Fruit fly (Drosophila melanogaster): Measurements from ENCODE around the gene trbd.

trbd gene

DNA sequence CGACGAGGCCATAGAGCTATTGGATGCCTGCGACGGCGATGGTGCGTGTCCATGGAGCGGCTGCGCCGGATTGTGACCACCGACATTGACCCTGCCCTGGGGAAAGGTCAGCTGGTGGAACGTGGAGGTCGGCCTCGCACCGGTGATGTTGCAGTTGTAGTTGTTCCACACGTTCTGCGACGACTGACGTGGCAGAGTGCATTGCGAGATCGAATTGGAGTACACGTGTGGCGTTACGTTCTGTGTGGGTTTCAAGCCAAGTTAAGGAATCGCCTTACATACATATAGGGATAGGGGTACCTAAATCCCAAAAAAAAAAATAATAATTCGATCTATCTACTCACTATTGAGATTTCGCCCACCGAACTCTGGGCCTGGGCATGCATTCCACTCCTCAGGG is 24.3 kb upstream of the trbd start:
- TF ChIP-seq fru (GFP tag; optimal IDR thresholded peaks at IDR 0.05) = no peak
- no peak for TF ChIP-seq sage (GFP tag; optimal IDR thresholded peaks at IDR 0.05)
- TF ChIP-seq Jra (GFP tag; optimal IDR thresholded peaks at IDR 0.05) = no peak
- TF ChIP-seq pan (optimal IDR thresholded peaks at IDR 0.05) = no peak
- no peak for TF ChIP-seq lola (GFP tag; optimal IDR thresholded peaks at IDR 0.05)
- no peak for TF ChIP-seq br (GFP tag; optimal IDR thresholded peaks at IDR 0.05)
- no peak for TF ChIP-seq Dfd (GFP tag; optimal IDR thresholded peaks at IDR 0.05)
- TF ChIP-seq Myc (optimal IDR thresholded peaks at IDR 0.05) = no peak
- no peak for TF ChIP-seq CrebA (GFP tag; optimal IDR thresholded peaks at IDR 0.05; ENCODE audit: borderline replicate concordance)
- no peak for TF ChIP-seq Vsx2 (GFP tag; optimal IDR thresholded peaks at IDR 0.05; ENCODE audit: partially characterized antibody)
- no peak for TF ChIP-seq GATAd (GFP tag; optimal IDR thresholded peaks at IDR 0.05)
- TF ChIP-seq jim (GFP tag; optimal IDR thresholded peaks at IDR 0.05) = no peak
- TF ChIP-seq N (GFP tag; optimal IDR thresholded peaks at IDR 0.05) = no peak
- no peak for TF ChIP-seq brk (GFP tag; optimal IDR thresholded peaks at IDR 0.05)
- no peak for TF ChIP-seq OdsH (GFP tag; optimal IDR thresholded peaks at IDR 0.05)

DNA sequence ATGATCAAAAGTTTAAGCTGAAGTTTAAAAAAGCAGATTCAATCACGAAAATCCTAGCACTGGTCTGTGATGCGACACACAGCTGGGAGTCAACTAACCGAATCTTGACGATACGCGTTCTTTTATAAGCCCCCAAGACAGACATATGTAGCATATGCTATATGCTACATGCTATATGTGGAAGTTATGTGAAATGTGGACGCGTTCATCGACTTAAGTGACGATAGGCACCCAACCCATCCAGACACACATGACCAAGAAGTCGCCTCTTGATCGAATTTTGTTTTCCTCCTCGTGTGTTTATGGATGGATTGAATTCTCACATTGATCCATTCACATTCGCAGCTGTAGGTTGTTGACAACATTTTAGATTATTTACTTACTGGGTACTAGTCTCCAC is 22.3 kb upstream of the trbd start, which contains the start of gene alphaTub85E:
Gene alphaTub85E, minus strand, starts transcription at position 101 of the 400 bp plus-strand sequence.
- TF ChIP-seq GATAd (GFP tag; optimal IDR thresholded peaks at IDR 0.05) = no peak
- TF ChIP-seq Abd-B (GFP tag; optimal IDR thresholded peaks at IDR 0.05) = no peak
- TF ChIP-seq psq (GFP tag; optimal IDR thresholded peaks at IDR 0.05) = no peak
- TF ChIP-seq Hr83 (GFP tag; optimal IDR thresholded peaks at IDR 0.05; ENCODE audit: poor library complexity, severe bottlenecking) = no peak
- TF ChIP-seq fru (GFP tag; optimal IDR thresholded peaks at IDR 0.05) = no peak
- TF ChIP-seq ey (GFP tag; optimal IDR thresholded peaks at IDR 0.05) = no peak
- TF ChIP-seq pan (optimal IDR thresholded peaks at IDR 0.05) = no peak
- TF ChIP-seq br (GFP tag; optimal IDR thresholded peaks at IDR 0.05) = no peak
- no peak for TF ChIP-seq sage (GFP tag; optimal IDR thresholded peaks at IDR 0.05)
- TF ChIP-seq OdsH (GFP tag; optimal IDR thresholded peaks at IDR 0.05) = no peak
- no peak for TF ChIP-seq h (GFP tag; optimal IDR thresholded peaks at IDR 0.05)
- no peak for TF ChIP-seq brk (GFP tag; optimal IDR thresholded peaks at IDR 0.05)
- TF ChIP-seq CG32264 (GFP tag; optimal IDR thresholded peaks at IDR 0.05) = no peak
- no peak for TF ChIP-seq dmrt93B (GFP tag; optimal IDR thresholded peaks at IDR 0.05)
- no peak for TF ChIP-seq Hnf4 (GFP tag; optimal IDR thresholded peaks at IDR 0.05)
- no peak for TF ChIP-seq tai (GFP tag; optimal IDR thresholded peaks at IDR 0.05)
- TF ChIP-seq rgr (GFP tag; optimal IDR thresholded peaks at IDR 0.05) = no peak

DNA sequence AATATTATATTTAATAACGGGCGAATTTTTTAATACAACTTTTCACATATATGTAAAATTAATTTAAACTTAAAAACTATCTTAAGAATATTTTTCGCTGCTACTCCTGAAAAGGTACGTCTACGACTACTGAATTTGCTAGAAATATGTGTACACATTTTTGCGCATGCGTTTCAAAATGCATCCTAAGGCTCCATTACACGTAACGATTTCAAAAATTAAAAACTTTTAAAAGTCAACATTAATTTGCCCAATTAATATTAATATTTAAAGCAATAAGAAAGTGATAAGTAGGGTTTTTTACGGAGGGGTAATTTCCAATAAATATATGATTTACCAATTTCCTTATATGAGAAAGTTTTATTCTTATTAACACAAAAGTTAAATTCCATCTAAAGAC is 19.9 kb upstream of the trbd start, which contains the start of gene FoxP:
Gene FoxP, minus strand, starts transcription at position 89 of the 400 bp plus-strand sequence.
- TF ChIP-seq psq (GFP tag; optimal IDR thresholded peaks at IDR 0.05) (no peak), CrebA (GFP tag; optimal IDR thresholded peaks at IDR 0.05; ENCODE audit: borderline replicate concordance) (no peak), ey (GFP tag; optimal IDR thresholded peaks at IDR 0.05) (no peak), brk (GFP tag; optimal IDR thresholded peaks at IDR 0.05) (no peak), Hr83 (GFP tag; optimal IDR thresholded peaks at IDR 0.05; ENCODE audit: poor library complexity, severe bottlenecking) (no peak), Dif (GFP tag; optimal IDR thresholded peaks at IDR 0.05; ENCODE audit: partially characterized antibody) (peak; percentile 59), h (GFP tag; optimal IDR thresholded peaks at IDR 0.05) (no peak), Vsx2 (GFP tag; optimal IDR thresholded peaks at IDR 0.05; ENCODE audit: partially characterized antibody) (peak; percentile 94), pan (optimal IDR thresholded peaks at IDR 0.05) (no peak), CG9705 (GFP tag; optimal IDR thresholded peaks at IDR 0.05) (no peak), Myc (optimal IDR thresholded peaks at IDR 0.05) (no peak), HLH106 (tag; optimal IDR thresholded peaks at IDR 0.05) (no peak), Hr78 (GFP tag; optimal IDR thresholded peaks at IDR 0.05) (no peak)

DNA sequence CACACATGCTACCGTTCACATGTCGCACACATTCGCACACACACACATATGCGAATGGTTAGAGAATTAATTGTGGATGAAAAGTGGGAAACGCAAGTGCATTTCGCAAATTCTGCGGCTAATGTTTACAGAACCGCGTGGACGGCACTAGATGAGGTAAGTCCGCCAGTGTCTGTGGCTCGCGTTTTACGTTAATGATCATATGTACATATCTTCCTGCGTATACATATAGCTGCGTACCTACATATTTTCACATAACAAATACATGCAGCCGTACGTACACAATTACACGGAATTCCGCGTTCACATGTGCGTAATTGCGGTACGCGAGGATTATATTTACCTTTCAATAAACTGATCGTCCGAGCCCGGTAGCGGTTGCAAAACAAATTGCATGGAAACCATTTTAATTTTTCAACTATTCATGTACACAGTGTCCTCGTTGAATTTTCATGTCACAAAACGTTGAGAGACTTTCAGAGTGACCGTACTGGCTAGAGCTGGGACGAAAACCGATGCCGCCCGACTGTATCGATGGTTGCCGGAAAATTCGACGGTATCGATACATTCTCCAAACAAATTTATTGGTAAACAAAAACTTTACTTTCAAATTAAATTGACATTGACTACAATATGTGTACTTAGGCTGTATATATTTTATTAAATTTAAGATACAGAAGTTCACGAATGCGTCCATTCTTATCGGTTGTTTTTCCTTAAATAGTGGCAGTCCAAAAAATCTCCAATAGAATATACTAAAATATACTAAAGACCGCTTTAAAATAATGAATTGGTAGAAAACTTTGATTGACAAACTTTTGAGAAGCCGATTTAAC is 14.5 kb upstream of the trbd start, which contains the start of gene hyd:
Gene hyd, minus strand, starts transcription at position 495 of the 836 bp plus-strand sequence.
- TF ChIP-seq N (GFP tag; optimal IDR thresholded peaks at IDR 0.05) (peak; percentile 78), Hr83 (GFP tag; optimal IDR thresholded peaks at IDR 0.05; ENCODE audit: poor library complexity, severe bottlenecking) (no peak)

DNA sequence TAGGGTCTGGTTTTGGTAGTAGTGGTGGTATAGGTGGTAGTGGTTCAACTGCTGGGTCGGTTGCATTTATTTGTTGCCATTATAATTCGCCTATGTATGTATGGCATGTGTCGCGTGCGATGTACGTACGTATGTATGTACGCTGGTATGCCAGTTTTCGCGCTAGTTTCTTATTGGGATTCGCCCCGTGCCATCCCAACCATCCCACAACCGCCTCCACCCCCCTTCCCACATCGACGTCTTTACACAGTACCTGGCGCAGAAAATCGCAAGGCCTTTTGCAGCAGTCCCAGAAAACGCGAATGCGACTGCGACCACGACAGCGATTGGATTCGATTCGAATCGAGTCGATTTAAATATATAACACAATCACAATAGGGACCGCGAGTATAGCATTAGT is 609 bp downstream of the trbd start:
- TF ChIP-seq CrebA (GFP tag; optimal IDR thresholded peaks at IDR 0.05; ENCODE audit: borderline replicate concordance) (no peak), Hr83 (GFP tag; optimal IDR thresholded peaks at IDR 0.05; ENCODE audit: poor library complexity, severe bottlenecking) (no peak), foxo (GFP tag; optimal IDR thresholded peaks at IDR 0.05) (no peak)

Data from whole organism, wandering third instar larva.